Worm (Caenorhabditis elegans) whole organism, young adult: ENCODE results near the gene gadr-3.

ENCODE experiments used
- B0336.3 ChIP-seq: fragments of 200-800 bp; sonication (Bioruptor generic); IDR thresholded peaks from 2 replicates; pipeline ENCODE4 v1.3.6; 2022; ENCODE audit warnings: missing genetic modification characterization, missing compliant biosample characterization
- D2030.7 ChIP-seq: fragments of 200-800 bp; sonication (Bioruptor generic); IDR thresholded peaks from 2 replicates; pipeline ENCODE4 v1.3.6; 2022; ENCODE audit warnings: missing genetic modification reagents, missing genetic modification characterization, missing compliant biosample characterization
- F10E7.11 ChIP-seq: sonication (generic microtip); optimal IDR thresholded peaks from 2 replicates; lab custom pipeline; 2017; ENCODE audit warnings: mild to moderate bottlenecking, missing genetic modification characterization, moderate library complexity, missing compliant biosample characterization
- F23B12.7 ChIP-seq: sonication (generic microtip); optimal IDR thresholded peaks from 2 replicates; lab custom pipeline; 2017; ENCODE audit warnings: missing genetic modification characterization, mild to moderate bottlenecking, missing compliant biosample characterization, antibody characterized with exemption, moderate library complexity; ENCODE audit not compliant: insufficient read depth
- F49E8.2 ChIP-seq: sonication (generic microtip); optimal IDR thresholded peaks from 3 replicates; lab custom pipeline; 2017; ENCODE audit warnings: missing genetic modification characterization, mild to moderate bottlenecking, missing compliant biosample characterization, antibody characterized with exemption, moderate library complexity; ENCODE audit not compliant: insufficient read depth
- F52B5.7 ChIP-seq: sonication (generic microtip); optimal IDR thresholded peaks from 2 replicates; lab custom pipeline; 2016; ENCODE audit warnings: mild to moderate bottlenecking, missing genetic modification characterization, missing compliant biosample characterization
- F57C9.4 ChIP-seq: sonication (generic microtip); optimal IDR thresholded peaks from 2 replicates; lab custom pipeline; 2017; ENCODE audit warnings: mild to moderate bottlenecking, missing genetic modification characterization, missing compliant biosample characterization
- K11D2.4 ChIP-seq: fragments of 200-800 bp; sonication (Bioruptor generic); IDR thresholded peaks from 2 replicates; pipeline ENCODE4 v1.3.6; 2022; ENCODE audit warnings: missing genetic modification reagents, missing genetic modification characterization, missing compliant biosample characterization
- T07F8.4 ChIP-seq: sonication (generic microtip); optimal IDR thresholded peaks from 2 replicates; lab custom pipeline; 2016; ENCODE audit warnings: mild to moderate bottlenecking, missing genetic modification characterization, moderate library complexity, missing compliant biosample characterization
- T26A5.8 ChIP-seq: sonication (generic microtip); optimal IDR thresholded peaks from 2 replicates; lab custom pipeline; 2016; ENCODE audit warnings: missing genetic modification characterization, missing compliant biosample characterization
- Y56A3A.18 ChIP-seq: fragments of 200-800 bp; sonication (Bioruptor generic); IDR thresholded peaks from 2 replicates; pipeline ENCODE4 v1.3.6; 2022; ENCODE audit warnings: missing genetic modification reagents, missing genetic modification characterization, missing compliant biosample characterization
- Y67H2A.10 ChIP-seq: fragments of 200-800 bp; sonication (Bioruptor generic); conservative IDR thresholded peaks from 2 replicates; pipeline ENCODE4 v1.3.6; 2022; ENCODE audit warnings: missing genetic modification reagents, missing genetic modification characterization, missing compliant biosample characterization
- Y79H2A.3 ChIP-seq: fragments of 200-800 bp; sonication (Bioruptor generic); conservative IDR thresholded peaks from 2 replicates; pipeline ENCODE4 v1.3.6; 2022; ENCODE audit warnings: missing genetic modification reagents, missing genetic modification characterization, missing compliant biosample characterization
- akir-1 ChIP-seq: fragments of 200-800 bp; sonication (Bioruptor generic); optimal IDR thresholded peaks from 2 replicates; lab custom pipeline; 2018; ENCODE audit warnings: mild to moderate bottlenecking, missing genetic modification characterization, moderate library complexity, missing compliant biosample characterization
- ama-1 ChIP-seq, 3 experiments: fragments of 150-350 bp in 1 of 3; sonication (generic microtip) in 2 of 3; optimal IDR thresholded peaks; 2 replicates each; lab custom pipeline; 2014 to 2018; ENCODE audit warnings: missing biosample characterization in 2 of 3, missing genetic modification characterization in 2 of 3, missing genetic modification reagents in 2 of 3
- aptf-2 ChIP-seq: fragments of 200-800 bp; sonication (Bioruptor generic); conservative IDR thresholded peaks from 2 replicates; pipeline ENCODE4 v1.3.6; 2022; ENCODE audit warnings: missing genetic modification reagents, missing genetic modification characterization, missing compliant biosample characterization
- attf-3 ChIP-seq: fragments of 200-800 bp; sonication (Bioruptor generic); conservative IDR thresholded peaks from 2 replicates; pipeline ENCODE4 v1.3.6; 2022; ENCODE audit warnings: missing genetic modification reagents, missing genetic modification characterization, missing compliant biosample characterization
- attf-5 ChIP-seq: fragments of 200-800 bp; sonication (Bioruptor generic); optimal IDR thresholded peaks from 2 replicates; lab custom pipeline; 2018; ENCODE audit warnings: mild to moderate bottlenecking, missing genetic modification characterization, missing compliant biosample characterization
- cebp-1 ChIP-seq, 2 experiments: fragments of 200-800 bp in 1 of 2; sonication (Bioruptor generic) in 1 of 2; sonication (generic microtip) in 1 of 2; IDR thresholded peaks in 1 of 2; optimal IDR thresholded peaks in 1 of 2; 2 replicates each; pipeline versions ENCODE4 v1.3.6 to Lab custom; 2017 to 2022; ENCODE audit warnings: missing compliant biosample characterization in 2 of 2, missing genetic modification characterization in 2 of 2, mild to moderate bottlenecking in 1 of 2, missing genetic modification reagents in 1 of 2, moderate library complexity in 1 of 2
- chd-7 ChIP-seq: sonication (generic microtip); optimal IDR thresholded peaks from 2 replicates; lab custom pipeline; 2016; ENCODE audit warnings: mild to moderate bottlenecking, missing genetic modification characterization, moderate library complexity, missing compliant biosample characterization
- dox-1 ChIP-seq: fragments of 200-800 bp; sonication (Bioruptor generic); IDR thresholded peaks from 2 replicates; pipeline ENCODE4 v1.3.6; 2022; ENCODE audit warnings: missing genetic modification reagents, missing genetic modification characterization, missing compliant biosample characterization
- dpff-1 ChIP-seq: sonication (generic microtip); optimal IDR thresholded peaks from 2 replicates; lab custom pipeline; 2017; ENCODE audit warnings: mild to moderate bottlenecking, missing genetic modification characterization, missing compliant biosample characterization
- dpl-1 ChIP-seq: fragments of 150-350 bp; optimal IDR thresholded peaks from 2 replicates; lab custom pipeline; 2014; ENCODE audit warnings: missing biosample characterization, missing genetic modification reagents, missing genetic modification characterization
- egrh-3 ChIP-seq: fragments of 200-800 bp; sonication (Bioruptor generic); IDR thresholded peaks from 2 replicates; pipeline ENCODE4 v1.3.6; 2022; ENCODE audit warnings: missing genetic modification reagents, missing genetic modification characterization, missing compliant biosample characterization
- hlh-26 ChIP-seq: fragments of 200-800 bp; sonication (Bioruptor generic); conservative IDR thresholded peaks from 2 replicates; pipeline ENCODE4 v1.3.6; 2022; ENCODE audit warnings: missing genetic modification reagents, missing genetic modification characterization, missing compliant biosample characterization
- hsf-1 ChIP-seq: fragments of 200-800 bp; sonication (Bioruptor generic); IDR thresholded peaks from 2 replicates; pipeline ENCODE4 v1.3.6; 2022; ENCODE audit warnings: missing genetic modification reagents, missing genetic modification characterization, missing compliant biosample characterization
- lag-1 ChIP-seq: fragments of 200-800 bp; sonication (Bioruptor generic); IDR thresholded peaks from 2 replicates; pipeline ENCODE4 v1.3.6; 2022; ENCODE audit warnings: missing genetic modification reagents, missing genetic modification characterization, missing compliant biosample characterization
- let-607 ChIP-seq, 2 experiments: fragments of 200-800 bp in 1 of 2; sonication (Bioruptor generic) in 1 of 2; sonication (generic microtip) in 1 of 2; optimal IDR thresholded peaks; 2 replicates each; lab custom pipeline; 2016 to 2018; ENCODE audit warnings: mild to moderate bottlenecking in 2 of 2, missing compliant biosample characterization in 2 of 2, missing genetic modification characterization in 2 of 2, moderate library complexity in 2 of 2, missing genotype in 1 of 2
- lin-40 ChIP-seq: sonication (generic microtip); optimal IDR thresholded peaks from 2 replicates; lab custom pipeline; 2016; ENCODE audit warnings: missing genetic modification characterization, mild to moderate bottlenecking, missing compliant biosample characterization, missing genotype, missing genetic modification reagents
- lin-54 ChIP-seq: fragments of 200-800 bp; sonication (Bioruptor generic); optimal IDR thresholded peaks from 2 replicates; lab custom pipeline; 2018; ENCODE audit warnings: mild to moderate bottlenecking, missing genetic modification characterization, missing compliant biosample characterization
- lir-1 ChIP-seq: fragments of 200-800 bp; sonication (Bioruptor generic); conservative IDR thresholded peaks from 2 replicates; pipeline ENCODE4 v1.3.6; 2022; ENCODE audit warnings: missing genetic modification reagents, missing genetic modification characterization, missing compliant biosample characterization
- madf-3 ChIP-seq: fragments of 200-800 bp; sonication (Bioruptor generic); IDR thresholded peaks from 2 replicates; pipeline ENCODE4 v1.3.6; 2022; ENCODE audit warnings: missing genetic modification reagents, missing genetic modification characterization, missing compliant biosample characterization
- mcd-1 ChIP-seq: fragments of 200-800 bp; sonication (Bioruptor generic); IDR thresholded peaks from 2 replicates; pipeline ENCODE4 v1.3.6; 2022; ENCODE audit warnings: missing genetic modification reagents, missing genetic modification characterization, missing compliant biosample characterization
- mes-4 ChIP-seq: sonication (generic microtip); optimal IDR thresholded peaks from 2 replicates; lab custom pipeline; 2016; ENCODE audit warnings: missing genotype, missing genetic modification characterization, missing compliant biosample characterization
- nfya-2 ChIP-seq: fragments of 200-800 bp; sonication (Bioruptor generic); IDR thresholded peaks from 2 replicates; pipeline ENCODE4 v1.3.6; 2022; ENCODE audit warnings: missing genetic modification reagents, missing genetic modification characterization, missing compliant biosample characterization
- rcor-1 ChIP-seq: fragments of 200-800 bp; sonication (Bioruptor generic); IDR thresholded peaks from 2 replicates; pipeline ENCODE4 v1.3.6; 2022; ENCODE audit warnings: missing genetic modification reagents, missing genetic modification characterization, missing compliant biosample characterization
- rec-8 ChIP-seq, 2 experiments: sonication (generic microtip); optimal IDR thresholded peaks; 2 replicates each; lab custom pipeline; 2016; ENCODE audit warnings: mild to moderate bottlenecking in 2 of 2, missing genetic modification characterization in 2 of 2, missing genetic modification reagents in 2 of 2, missing genotype in 2 of 2, missing biosample characterization in 1 of 2, missing compliant biosample characterization in 1 of 2, moderate library complexity in 1 of 2
- repo-1 ChIP-seq: sonication (generic microtip); optimal IDR thresholded peaks from 2 replicates; lab custom pipeline; 2017; ENCODE audit warnings: mild to moderate bottlenecking, missing genetic modification characterization, missing compliant biosample characterization
- sdz-38 ChIP-seq: sonication (generic microtip); optimal IDR thresholded peaks from 2 replicates; lab custom pipeline; 2016; ENCODE audit warnings: missing genotype, missing genetic modification characterization, missing compliant biosample characterization
- sea-2 ChIP-seq: fragments of 200-800 bp; sonication (Bioruptor generic); IDR thresholded peaks from 2 replicates; pipeline ENCODE4 v1.3.6; 2022; ENCODE audit warnings: missing genetic modification characterization, missing compliant biosample characterization
- snpc-3.4 ChIP-seq: sonication (generic microtip); optimal IDR thresholded peaks from 2 replicates; lab custom pipeline; 2017; ENCODE audit warnings: missing genetic modification characterization, mild to moderate bottlenecking, missing compliant biosample characterization, antibody characterized with exemption, moderate library complexity, missing genotype, missing genetic modification reagents
- somi-1 ChIP-seq: fragments of 200-800 bp; sonication (Bioruptor generic); optimal IDR thresholded peaks from 2 replicates; lab custom pipeline; 2018; ENCODE audit warnings: mild to moderate bottlenecking, missing genetic modification characterization, missing compliant biosample characterization
- tbp1 ChIP-seq: fragments of 200-800 bp; sonication (Bioruptor generic); optimal IDR thresholded peaks from 2 replicates; lab custom pipeline; 2018; ENCODE audit warnings: mild to moderate bottlenecking, missing genetic modification characterization, missing compliant biosample characterization
- unc-130 ChIP-seq: sonication (generic microtip); optimal IDR thresholded peaks from 2 replicates; lab custom pipeline; 2016; ENCODE audit warnings: missing genetic modification reagents, missing genetic modification characterization, missing compliant biosample characterization
- ztf-18 ChIP-seq: sonication (generic microtip); optimal IDR thresholded peaks from 2 replicates; lab custom pipeline; 2016; ENCODE audit warnings: missing genotype, mild to moderate bottlenecking, missing genetic modification characterization, missing compliant biosample characterization
- ztf-22 ChIP-seq: fragments of 200-800 bp; sonication (Bioruptor generic); optimal IDR thresholded peaks from 2 replicates; lab custom pipeline; 2018; ENCODE audit warnings: mild to moderate bottlenecking, missing genetic modification characterization, moderate library complexity, missing compliant biosample characterization
- ztf-28 ChIP-seq: fragments of 200-800 bp; sonication (Bioruptor generic); IDR thresholded peaks from 2 replicates; pipeline ENCODE4 v1.3.6; 2022; ENCODE audit warnings: missing genetic modification reagents, missing genetic modification characterization, missing compliant biosample characterization

Gene gadr-3

DNA sequence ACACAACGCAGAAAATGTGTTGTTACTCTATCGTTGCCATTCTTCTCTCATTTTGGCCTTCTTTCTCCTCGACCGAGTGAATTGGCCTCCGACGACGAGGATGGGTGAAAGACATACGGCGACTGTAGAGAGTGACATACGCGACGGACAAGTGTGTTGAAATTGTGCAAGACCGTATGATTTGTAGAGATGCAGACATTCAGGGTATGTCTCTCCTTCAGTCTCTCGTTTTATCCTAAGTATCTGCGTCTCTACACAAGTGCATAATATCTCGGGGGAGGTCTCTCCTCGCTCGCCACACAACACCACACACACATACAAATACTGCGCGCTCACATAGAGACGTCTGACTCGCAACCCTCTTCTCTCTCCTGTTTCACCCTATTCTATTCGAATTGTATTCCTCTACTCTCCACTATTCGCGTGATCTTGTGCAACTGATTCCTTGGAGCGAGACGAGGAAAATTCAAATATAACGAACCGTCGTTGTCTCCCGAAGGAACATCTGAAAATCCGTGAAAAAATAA lies 5.7 kb downstream of the gadr-3 start, which contains the start of gene hmg-1.2 (continued):
- TF ChIP-seq rcor-1 (GFP tag; lab: Robert Waterston, UW) (peak; percentile 47; the same call in 1 of the 2 replicates), let-607 (tag; optimal IDR thresholded peaks at IDR 0.05; lab: Kevin White, UChicago) (peak in 1 of 2 experiments; percentile 29), ama-1 (optimal IDR thresholded peaks at IDR 0.05; lab: Kevin White, UChicago) (no peak), ama-1 (GFP tag; optimal IDR thresholded peaks at IDR 0.05; lab: Kevin White, UChicago) (no peak), K11D2.4 (GFP tag; lab: Robert Waterston, UW) (0 out of 2 replicates have a peak, but pooled peaks have one; percentile 9), nfya-2 (GFP tag; lab: Robert Waterston, UW) (no peak), F10E7.11 (tag; lab: Kevin White, UChicago) (no peak), F49E8.2 (no peak), somi-1 (GFP tag; lab: Kevin White, UChicago) (peak; percentile 47), attf-5 (peak; percentile 62), chd-7 (tag; lab: Kevin White, UChicago) (peak; percentile 74), Y79H2A.3 (GFP tag; lab: Robert Waterston, UW) (no peak), lag-1 (GFP tag; lab: Robert Waterston, UW) (no peak), aptf-2 (GFP tag; lab: Robert Waterston, UW) (no peak), madf-3 (GFP tag; lab: Robert Waterston, UW) (no peak), tbp1 (GFP tag; lab: Kevin White, UChicago) (peak; percentile 36), F52B5.7 (no peak), D2030.7 (GFP tag; lab: Robert Waterston, UW) (no peak), Y56A3A.18 (GFP tag; lab: Robert Waterston, UW) (no peak), dox-1 (peak; percentile 73), F23B12.7 (tag; lab: Kevin White, UChicago) (no peak), lin-40 (tag; lab: Kevin White, UChicago) (peak; percentile 85), repo-1 (tag; lab: Kevin White, UChicago) (peak; percentile 73), akir-1 (GFP tag; lab: Kevin White, UChicago) (no peak), unc-130 (GFP tag; lab: Kevin White, UChicago) (no peak), hsf-1 (GFP tag; lab: Robert Waterston, UW) (no peak), F57C9.4 (tag; lab: Kevin White, UChicago) (no peak), dpff-1 (tag; lab: Kevin White, UChicago) (no peak), lin-54 (GFP tag; lab: Kevin White, UChicago) (peak; percentile 39), sea-2 (GFP tag; lab: Robert Waterston, UW) (no peak), T26A5.8 (tag; lab: Kevin White, UChicago) (no peak), egrh-3 (GFP tag; lab: Robert Waterston, UW) (0 out of 2 replicates have a peak, but pooled peaks have one; percentile 32), T07F8.4 (tag; lab: Kevin White, UChicago) (no peak), lir-1 (no peak), sdz-38 (tag; lab: Kevin White, UChicago) (no peak), ztf-28 (no peak), snpc-3.4 (peak; percentile 23), mcd-1 (GFP tag; lab: Robert Waterston, UW) (peak; percentile 57), mes-4 (tag; lab: Kevin White, UChicago) (no peak), rec-8 (tag; optimal IDR thresholded peaks at IDR 0.05; lab: Kevin White, UChicago) (no peak), hlh-26 (GFP tag; lab: Robert Waterston, UW) (no peak), ztf-22 (GFP tag; lab: Kevin White, UChicago) (peak; percentile 12), ztf-18 (tag; lab: Kevin White, UChicago) (peak; percentile 18), attf-3 (GFP tag; lab: Robert Waterston, UW) (no peak), B0336.3 (GFP tag; lab: Robert Waterston, UW) (peak; percentile 85), cebp-1 (GFP tag; IDR thresholded peaks at IDR 0.05; lab: Robert Waterston, UW) (peak; percentile 74), cebp-1 (tag; optimal IDR thresholded peaks at IDR 0.05; lab: Kevin White, UChicago) (peak; percentile 94), Y67H2A.10 (GFP tag; lab: Robert Waterston, UW) (no peak), dpl-1 (GFP tag; lab: Kevin White, UChicago) (no peak)
